Worm (Caenorhabditis elegans) whole organism, mixed stage, embryonic: ENCODE results near the gene atl-1.

Source experiments
- M03D4.4 ChIP-seq: sonication (generic microtip); optimal IDR thresholded peaks from 2 replicates; lab custom pipeline; 2017; ENCODE audit warnings: mild to moderate bottlenecking, missing genetic modification characterization, missing compliant biosample characterization
- bed-3 ChIP-seq: fragments of 200-800 bp; sonication (Bioruptor generic); optimal IDR thresholded peaks from 3 replicates; lab custom pipeline; 2018; ENCODE audit warnings: mild to moderate bottlenecking, missing genetic modification characterization, moderate library complexity, missing compliant biosample characterization
- blmp-1 ChIP-seq: fragments of 150-350 bp; optimal IDR thresholded peaks from 2 replicates; lab custom pipeline; 2014; ENCODE audit warnings: missing biosample characterization, missing genetic modification characterization
- ceh-39 ChIP-seq: fragments of 150-350 bp; optimal IDR thresholded peaks from 2 replicates; lab custom pipeline; 2014; ENCODE audit warnings: missing biosample characterization, missing genetic modification characterization
- ceh-83 ChIP-seq: fragments of 200-800 bp; sonication (Bioruptor generic); optimal IDR thresholded peaks from 2 replicates; lab custom pipeline; 2018; ENCODE audit warnings: mild to moderate bottlenecking, missing genetic modification characterization, missing compliant biosample characterization
- ces-1 ChIP-seq: fragments of 150-350 bp; optimal IDR thresholded peaks from 2 replicates; lab custom pipeline; 2014; ENCODE audit warnings: missing biosample characterization, missing genetic modification reagents, missing genetic modification characterization
- cnd-1 ChIP-seq: fragments of 200-800 bp; sonication (Bioruptor generic); optimal IDR thresholded peaks from 2 replicates; lab custom pipeline; 2018; ENCODE audit warnings: mild to moderate bottlenecking, missing genetic modification characterization, missing compliant biosample characterization
- drap-1 ChIP-seq: fragments of 200-800 bp; sonication (Bioruptor generic); optimal IDR thresholded peaks from 3 replicates; lab custom pipeline; 2018; ENCODE audit warnings: mild to moderate bottlenecking, missing genetic modification characterization, missing compliant biosample characterization
- elt-1 ChIP-seq: sonication (generic microtip); optimal IDR thresholded peaks from 2 replicates; lab custom pipeline; 2017; ENCODE audit warnings: missing genetic modification characterization, mild to moderate bottlenecking, missing compliant biosample characterization, antibody characterized with exemption, moderate library complexity, borderline replicate concordance; ENCODE audit not compliant: insufficient read depth
- flh-1 ChIP-seq: fragments of 200-800 bp; sonication (Bioruptor generic); optimal IDR thresholded peaks from 2 replicates; lab custom pipeline; 2018; ENCODE audit warnings: mild to moderate bottlenecking, missing genetic modification characterization, moderate library complexity, missing compliant biosample characterization
- ham-2 ChIP-seq: fragments of 200-800 bp; sonication (Bioruptor generic); optimal IDR thresholded peaks from 2 replicates; lab custom pipeline; 2018; ENCODE audit warnings: mild to moderate bottlenecking, missing genetic modification characterization, missing compliant biosample characterization
- hlh-1 ChIP-seq: fragments of 150-350 bp; optimal IDR thresholded peaks from 2 replicates; lab custom pipeline; 2014; ENCODE audit warnings: missing biosample characterization, missing genetic modification reagents, missing genetic modification characterization
- lin-13 ChIP-seq: fragments of 150-350 bp; optimal IDR thresholded peaks from 2 replicates; lab custom pipeline; 2014; ENCODE audit warnings: missing biosample characterization, missing genetic modification characterization
- lin-32 ChIP-seq: fragments of 200-800 bp; sonication (Bioruptor generic); optimal IDR thresholded peaks from 2 replicates; lab custom pipeline; 2018; ENCODE audit warnings: mild to moderate bottlenecking, missing genetic modification characterization, missing compliant biosample characterization
- lsy-2 ChIP-seq: fragments of 150-350 bp; optimal IDR thresholded peaks from 2 replicates; lab custom pipeline; 2014; ENCODE audit warnings: missing biosample characterization, missing genetic modification characterization
- mab-5 ChIP-seq: fragments of 150-350 bp; optimal IDR thresholded peaks from 2 replicates; lab custom pipeline; 2014; ENCODE audit warnings: missing biosample characterization, missing genetic modification characterization
- mls-2 ChIP-seq: sonication (generic microtip); optimal IDR thresholded peaks from 2 replicates; lab custom pipeline; 2016; ENCODE audit warnings: mild to moderate bottlenecking, missing genetic modification characterization, moderate library complexity, missing compliant biosample characterization
- nhr-12 ChIP-seq: fragments of 150-350 bp; optimal IDR thresholded peaks from 2 replicates; lab custom pipeline; 2014; ENCODE audit warnings: missing biosample characterization, missing genetic modification characterization
- nhr-237 ChIP-seq: fragments of 150-350 bp; optimal IDR thresholded peaks from 2 replicates; lab custom pipeline; 2014; ENCODE audit warnings: missing biosample characterization, missing genetic modification characterization
- nhr-28 ChIP-seq: fragments of 150-350 bp; optimal IDR thresholded peaks from 2 replicates; lab custom pipeline; 2014; ENCODE audit warnings: missing biosample characterization, missing genetic modification characterization
- nhr-76 ChIP-seq: sonication (generic microtip); optimal IDR thresholded peaks from 2 replicates; lab custom pipeline; 2017; ENCODE audit warnings: missing biosample characterization, missing genetic modification characterization
- sem-2 ChIP-seq: fragments of 200-800 bp; sonication (Bioruptor generic); optimal IDR thresholded peaks from 2 replicates; lab custom pipeline; 2018; ENCODE audit warnings: mild to moderate bottlenecking, missing genetic modification characterization, missing compliant biosample characterization
- snpc-4 ChIP-seq: fragments of 150-350 bp; optimal IDR thresholded peaks from 2 replicates; lab custom pipeline; 2014; ENCODE audit warnings: missing biosample characterization, missing genetic modification characterization
- sptf-1 ChIP-seq: sonication (generic microtip); optimal IDR thresholded peaks from 2 replicates; lab custom pipeline; 2017; ENCODE audit warnings: mild to moderate bottlenecking, missing genetic modification characterization, moderate library complexity, missing compliant biosample characterization
- unc-120 ChIP-seq: sonication (generic microtip); optimal IDR thresholded peaks from 2 replicates; lab custom pipeline; 2017; ENCODE audit warnings: missing genetic modification characterization, missing compliant biosample characterization; ENCODE audit not compliant: poor library complexity, severe bottlenecking
- unc-39 ChIP-seq: fragments of 150-350 bp; optimal IDR thresholded peaks from 2 replicates; lab custom pipeline; 2014; ENCODE audit warnings: missing biosample characterization, missing genetic modification characterization
- ztf-11 ChIP-seq: fragments of 150-350 bp; optimal IDR thresholded peaks from 2 replicates; lab custom pipeline; 2014; ENCODE audit warnings: missing biosample characterization, missing genetic modification characterization

Gene atl-1

DNA sequence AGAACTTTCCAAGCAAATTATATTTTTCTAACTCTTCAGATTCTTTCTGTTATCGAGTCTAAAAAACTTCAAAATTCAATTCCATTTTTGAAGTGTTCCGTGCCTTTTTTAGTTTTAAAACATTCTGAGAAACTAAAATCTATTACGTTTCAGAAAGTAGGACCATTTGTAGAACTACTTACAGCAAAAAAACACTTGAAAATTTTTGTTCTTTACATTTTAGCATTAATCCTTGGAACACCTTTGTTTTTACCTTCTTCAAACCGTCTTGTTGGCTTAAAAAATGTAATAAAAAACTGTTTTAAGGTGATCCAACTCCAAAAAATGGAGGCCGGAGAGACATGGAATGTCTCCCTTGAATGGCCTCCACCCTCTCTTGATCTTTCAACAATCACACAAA, 37.1 kb downstream of the atl-1 start, which contains the start of gene dop-2:
TSS of gene dop-2 (plus strand) at position 301 of the 400 bp plus-strand sequence.
- TF ChIP-seq unc-120: no peak
- no peak for TF ChIP-seq nhr-28 (tag; lab: Kevin White, UChicago)
- no peak for TF ChIP-seq blmp-1 (tag; lab: Kevin White, UChicago)
- no peak for TF ChIP-seq cnd-1 (tag; lab: Kevin White, UChicago)
- no peak for TF ChIP-seq lsy-2 (tag; lab: Kevin White, UChicago)
- no peak for TF ChIP-seq lin-13 (tag; lab: Kevin White, UChicago)
- TF ChIP-seq mab-5 (tag; lab: Kevin White, UChicago): no peak
- TF ChIP-seq unc-39 (tag; lab: Kevin White, UChicago): no peak
- no peak for TF ChIP-seq sptf-1 (tag; lab: Kevin White, UChicago)
- no peak for TF ChIP-seq hlh-1 (tag; lab: Kevin White, UChicago)
- no peak for TF ChIP-seq snpc-4 (tag; lab: Kevin White, UChicago)
- TF ChIP-seq bed-3 (GFP tag; lab: Kevin White, UChicago): no peak
- no peak for TF ChIP-seq flh-1 (GFP tag; lab: Kevin White, UChicago)
- no peak for TF ChIP-seq ceh-83 (GFP tag; lab: Kevin White, UChicago)
- TF ChIP-seq M03D4.4 (tag; lab: Kevin White, UChicago): no peak
- TF ChIP-seq ces-1 (GFP tag; lab: Kevin White, UChicago): no peak
- no peak for TF ChIP-seq drap-1 (GFP tag; lab: Kevin White, UChicago)
- TF ChIP-seq nhr-237 (tag; lab: Kevin White, UChicago): no peak
- TF ChIP-seq ham-2 (GFP tag; lab: Kevin White, UChicago): no peak
- TF ChIP-seq nhr-12 (tag; lab: Kevin White, UChicago): no peak

DNA sequence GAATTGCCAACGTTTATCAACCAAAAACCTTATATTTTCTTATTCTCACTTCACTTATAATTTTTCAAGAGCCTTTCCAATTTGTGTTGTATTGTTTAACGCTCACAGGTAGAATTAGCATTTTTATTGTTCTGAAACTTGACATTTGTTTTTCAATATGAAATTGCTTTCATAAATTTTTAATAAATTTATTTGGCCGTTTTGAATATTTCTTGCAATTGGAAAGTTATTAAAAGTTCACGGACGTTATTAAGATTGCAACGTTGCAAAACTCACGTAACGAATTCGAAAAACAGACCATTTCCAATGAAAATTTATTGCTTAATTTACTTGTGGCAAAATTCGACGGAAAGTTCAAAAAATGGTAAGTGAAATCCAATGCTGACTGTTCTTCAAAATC, 55.1 kb downstream of the atl-1 start, which contains the start of gene K09G1.2:
TSS of gene K09G1.2 (plus strand) at position 301 of the 400 bp plus-strand sequence.
- TF ChIP-seq snpc-4 (tag; lab: Kevin White, UChicago) (no peak), nhr-237 (tag; lab: Kevin White, UChicago) (no peak), ceh-39 (tag; lab: Kevin White, UChicago) (no peak), M03D4.4 (tag; lab: Kevin White, UChicago) (no peak), ceh-83 (GFP tag; lab: Kevin White, UChicago) (no peak), lsy-2 (tag; lab: Kevin White, UChicago) (no peak), elt-1 (no peak), ces-1 (GFP tag; lab: Kevin White, UChicago) (no peak), cnd-1 (tag; lab: Kevin White, UChicago) (no peak), sem-2 (GFP tag; lab: Kevin White, UChicago) (no peak), unc-120 (no peak), lin-32 (GFP tag; lab: Kevin White, UChicago) (no peak), lin-13 (tag; lab: Kevin White, UChicago) (no peak), mab-5 (tag; lab: Kevin White, UChicago) (no peak), hlh-1 (tag; lab: Kevin White, UChicago) (no peak), ztf-11 (tag; lab: Kevin White, UChicago) (no peak), mls-2 (tag; lab: Kevin White, UChicago) (no peak), nhr-76 (tag; lab: Kevin White, UChicago) (no peak)

DNA sequence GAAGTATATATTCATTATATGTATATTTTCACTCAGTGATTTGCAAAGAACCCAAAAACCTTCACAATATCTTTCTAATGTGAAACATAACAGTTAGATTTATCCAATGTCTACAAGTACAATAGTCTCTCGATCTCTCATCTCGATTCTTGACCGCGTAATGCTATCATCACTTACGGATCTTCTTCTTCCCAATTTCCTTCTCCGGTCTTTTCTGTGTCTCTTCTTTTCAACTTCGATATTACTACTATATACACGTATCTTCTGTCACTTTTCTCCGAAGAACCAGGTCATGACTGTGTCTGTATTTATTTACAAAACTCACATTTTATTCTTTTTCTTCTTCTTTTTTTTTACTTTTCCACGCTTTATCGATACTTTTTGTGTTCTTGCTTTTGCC, 56.8 kb downstream of the atl-1 start:
- TF ChIP-seq snpc-4 (tag; lab: Kevin White, UChicago) (no peak), lin-32 (GFP tag; lab: Kevin White, UChicago) (no peak), elt-1 (peak; percentile 36)

DNA sequence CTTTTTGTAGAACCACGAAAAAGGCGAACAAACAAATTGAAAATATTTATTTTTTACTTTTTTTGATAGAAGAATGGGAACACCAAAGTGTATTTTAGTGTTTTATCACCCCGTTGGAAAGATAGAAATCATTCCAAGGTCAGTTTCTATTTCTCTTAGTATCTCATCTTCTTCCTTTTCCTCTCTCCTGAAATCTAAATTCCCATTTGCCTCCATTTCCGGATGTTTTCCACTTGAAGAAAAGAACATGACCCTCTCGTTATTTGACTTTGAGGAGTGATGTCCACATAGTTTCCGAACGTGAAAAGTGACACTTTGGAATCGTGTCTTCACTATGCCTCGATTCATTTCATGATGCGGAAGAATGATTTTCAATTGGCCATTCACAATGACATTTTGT, 57.8 kb downstream of the atl-1 start:
- TF ChIP-seq lsy-2 (tag; lab: Kevin White, UChicago): no peak
- TF ChIP-seq elt-1: peak; percentile 63
